Worm (Caenorhabditis elegans): ENCODE data around the gene M6.11.

M6.11 gene

DNA sequence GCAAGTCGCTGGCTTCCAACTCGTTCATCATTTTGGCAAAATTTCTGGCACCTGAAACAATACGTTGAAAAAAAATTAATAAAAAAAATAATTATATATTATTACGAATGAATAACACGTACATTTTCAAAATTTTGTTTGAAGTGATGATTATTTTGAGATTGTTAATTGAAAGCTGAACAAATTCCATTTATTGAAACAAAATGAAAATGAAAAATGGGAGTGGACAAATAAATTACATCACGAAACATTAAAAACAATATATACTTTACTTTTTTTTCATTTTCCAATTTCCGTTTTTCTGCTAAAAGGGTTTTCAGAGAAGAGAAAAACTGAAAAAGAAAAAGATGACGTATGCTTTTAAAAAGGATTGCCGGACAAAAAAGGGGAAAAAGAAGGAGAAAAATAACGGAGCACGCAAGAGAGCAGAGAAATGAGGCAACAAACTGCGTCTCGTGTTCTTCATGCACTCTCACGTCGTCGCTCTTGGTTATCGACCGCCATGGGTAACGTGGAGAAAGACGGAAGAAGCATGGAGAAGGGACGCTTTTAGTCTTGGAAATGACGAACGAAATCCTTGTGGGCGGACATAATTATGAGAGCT, 20.5 kb upstream of the M6.11 start, which contains the start of gene rund-1 (continued):
- TF ChIP-seq fkh-4 (tag; optimal IDR thresholded peaks at IDR 0.05; ENCODE audit: borderline replicate concordance) (no peak), tbx-2 (tag; optimal IDR thresholded peaks at IDR 0.05) (peak; percentile 53), jun-1 (tag; optimal IDR thresholded peaks at IDR 0.05) (peak; percentile 19), lin-15B (tag; optimal IDR thresholded peaks at IDR 0.05) (no peak), F16B12.6 (tag; optimal IDR thresholded peaks at IDR 0.05) (no peak), nhr-47 (tag; optimal IDR thresholded peaks at IDR 0.05) (peak; percentile 81), vab-15 (tag; optimal IDR thresholded peaks at IDR 0.05) (no peak), nhr-20 (tag; optimal IDR thresholded peaks at IDR 0.05) (peak; percentile 50), egl-13 (tag; optimal IDR thresholded peaks at IDR 0.05) (peak; percentile 68), ceh-8 (GFP tag; optimal IDR thresholded peaks at IDR 0.05) (peak; percentile 7), fos-1 (tag; optimal IDR thresholded peaks at IDR 0.05) (peak; percentile 6), mep-1 (tag; optimal IDR thresholded peaks at IDR 0.05) (peak; percentile 69), efl-1 (optimal IDR thresholded peaks at IDR 0.05) (peak in 1 of 2 experiments; percentile 11), efl-1 (GFP tag; optimal IDR thresholded peaks at IDR 0.05 in 1 of 2) (no peak), fkh-8 (tag; optimal IDR thresholded peaks at IDR 0.05) (peak; percentile 98), xbp-1 (tag; optimal IDR thresholded peaks at IDR 0.05) (peak; percentile 41), ces-1 (GFP tag; optimal IDR thresholded peaks at IDR 0.05) (no peak), isw-1 (GFP tag; IDR thresholded peaks at IDR 0.05) (peak; percentile 31), sup-37 (GFP tag; optimal IDR thresholded peaks at IDR 0.05) (no peak), nhr-77 (tag; optimal IDR thresholded peaks at IDR 0.05) (peak; percentile 33), mef-2 (tag; optimal IDR thresholded peaks at IDR 0.05) (peak; percentile 43), ceh-90 (tag; optimal IDR thresholded peaks at IDR 0.05) (no peak), rnt-1 (tag; optimal IDR thresholded peaks at IDR 0.05) (no peak), fkh-10 (GFP tag; optimal IDR thresholded peaks at IDR 0.05) (peak; percentile 79), lin-14 (GFP tag; optimal IDR thresholded peaks at IDR 0.05) (peak; percentile 91), egl-27 (tag; optimal IDR thresholded peaks at IDR 0.05) (no peak), skn-1 (tag; optimal IDR thresholded peaks at IDR 0.05) (peak; percentile 40), dsc-1 (tag; optimal IDR thresholded peaks at IDR 0.05) (peak; percentile 83)

DNA sequence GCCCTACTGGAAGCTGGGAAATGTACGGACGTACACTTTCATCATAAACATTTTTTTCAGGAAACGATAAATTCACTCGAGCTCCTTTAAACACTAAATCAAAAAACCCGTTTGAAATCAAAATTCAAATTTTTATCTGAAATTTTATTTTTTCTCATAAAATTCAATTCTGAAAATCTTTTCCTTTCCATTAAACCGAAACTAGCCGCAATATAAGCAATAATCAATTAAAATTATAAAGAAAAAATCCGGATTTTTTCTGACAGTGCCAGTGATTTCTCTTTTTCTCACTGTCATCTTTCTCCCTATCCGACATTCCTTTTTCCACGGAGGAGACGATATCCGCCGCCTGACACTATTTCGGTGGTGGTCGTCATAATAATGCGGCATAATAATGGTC, 14.5 kb upstream of the M6.11 start, which contains the start of gene lpr-7:
TSS of gene lpr-7 (plus strand) at position 301 of the 400 bp plus-strand sequence.
- TF ChIP-seq zag-1 (tag; optimal IDR thresholded peaks at IDR 0.05) (no peak), ztf-4 (tag; optimal IDR thresholded peaks at IDR 0.05) (no peak), hpl-2 (GFP tag; optimal IDR thresholded peaks at IDR 0.05) (no peak), hlh-17 (GFP tag; optimal IDR thresholded peaks at IDR 0.05; ENCODE audit: borderline replicate concordance) (no peak), isw-1 (GFP tag; IDR thresholded peaks at IDR 0.05) (no peak), nhr-84 (tag; optimal IDR thresholded peaks at IDR 0.05) (no peak), nhr-19 (GFP tag; conservative IDR thresholded peaks at IDR 0.05) (no peak), tbx-2 (tag; optimal IDR thresholded peaks at IDR 0.05) (no peak), irx-1 (tag; optimal IDR thresholded peaks at IDR 0.05) (no peak), ztf-11 (tag; optimal IDR thresholded peaks at IDR 0.05) (no peak), rnt-1 (tag; optimal IDR thresholded peaks at IDR 0.05) (no peak), aly-2 (tag; optimal IDR thresholded peaks at IDR 0.05) (no peak), xbp-1 (tag; optimal IDR thresholded peaks at IDR 0.05) (no peak), Y116A8C.19 (tag; optimal IDR thresholded peaks at IDR 0.05; ENCODE audit: borderline replicate concordance) (no peak), vab-15 (tag; optimal IDR thresholded peaks at IDR 0.05) (no peak), skn-1 (tag; optimal IDR thresholded peaks at IDR 0.05) (no peak)

DNA sequence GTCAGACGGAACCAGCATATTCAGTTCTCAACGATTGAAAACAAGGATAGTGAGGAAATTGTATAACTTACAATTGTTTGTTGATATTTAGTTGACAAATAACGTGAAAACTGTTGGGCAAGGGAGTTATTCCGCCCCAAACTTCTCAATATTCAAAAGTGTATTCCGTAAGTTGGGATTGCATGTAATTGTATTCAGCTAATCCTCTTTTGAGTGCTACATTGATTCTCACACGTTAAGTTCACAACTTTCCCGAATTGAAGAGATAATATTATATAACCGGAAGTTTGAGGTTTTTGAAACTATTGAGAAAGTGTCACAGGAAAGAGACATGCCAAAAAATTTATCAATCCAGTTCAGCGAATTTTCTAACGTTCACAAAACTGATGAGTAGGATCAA, 13.5 kb upstream of the M6.11 start, which contains the start of gene ifc-2:
TSS of gene ifc-2 (minus strand) at position 101 of the 400 bp plus-strand sequence.
- TF ChIP-seq sptf-1 (tag; optimal IDR thresholded peaks at IDR 0.05) (no peak), ces-1 (GFP tag; optimal IDR thresholded peaks at IDR 0.05) (no peak), nhr-12 (tag; optimal IDR thresholded peaks at IDR 0.05) (no peak), nhr-28 (tag; optimal IDR thresholded peaks at IDR 0.05) (no peak), ceh-88 (GFP tag; IDR thresholded peaks at IDR 0.05) (no peak), dsc-1 (tag; optimal IDR thresholded peaks at IDR 0.05) (no peak), lin-35 (GFP tag; optimal IDR thresholded peaks at IDR 0.05) (no peak), aly-2 (tag; optimal IDR thresholded peaks at IDR 0.05) (no peak), C34B4.2 (tag; optimal IDR thresholded peaks at IDR 0.05) (no peak), mep-1 (tag; optimal IDR thresholded peaks at IDR 0.05) (no peak), hlh-17 (GFP tag; optimal IDR thresholded peaks at IDR 0.05; ENCODE audit: borderline replicate concordance) (no peak), nhr-84 (tag; optimal IDR thresholded peaks at IDR 0.05) (no peak), ztf-4 (tag; optimal IDR thresholded peaks at IDR 0.05) (no peak), tlp-1 (tag; optimal IDR thresholded peaks at IDR 0.05) (no peak), C04F5.9 (tag; optimal IDR thresholded peaks at IDR 0.05) (no peak), mab-9 (GFP tag; IDR thresholded peaks at IDR 0.05) (no peak), egl-27 (tag; optimal IDR thresholded peaks at IDR 0.05) (no peak)

All from whole organism, L1 larva.